Worm (Caenorhabditis elegans) whole organism, midembryonic: ENCODE results near the gene ubc-24.

Source experiments
- T22C8.4 ChIP-seq: fragments of 200-800 bp; sonication (Bioruptor generic); IDR thresholded peaks from 2 replicates; pipeline ENCODE4 v1.3.6; 2022; ENCODE audit warnings: missing genetic modification characterization, missing compliant biosample characterization
- cog-1 ChIP-seq: sonication (generic microtip); optimal IDR thresholded peaks from 2 replicates; lab custom pipeline; 2016; ENCODE audit warnings: missing genetic modification characterization, missing compliant biosample characterization
- flt-1 ChIP-seq: fragments of 200-800 bp; sonication (Bioruptor generic); IDR thresholded peaks from 2 replicates; pipeline ENCODE4 v1.3.6; 2022; ENCODE audit warnings: missing genetic modification characterization, missing compliant biosample characterization
- klf-2 ChIP-seq: fragments of 200-800 bp; sonication (Bioruptor generic); conservative IDR thresholded peaks from 2 replicates; pipeline ENCODE4 v1.3.6; 2022; ENCODE audit warnings: missing genetic modification reagents, missing genetic modification characterization, missing compliant biosample characterization
- med-1 ChIP-seq: sonication (generic microtip); optimal IDR thresholded peaks from 2 replicates; lab custom pipeline; 2017; ENCODE audit warnings: missing genetic modification characterization, mild to moderate bottlenecking, missing compliant biosample characterization, antibody characterized with exemption, missing genetic modification reagents; ENCODE audit not compliant: insufficient read depth
- ref-1 ChIP-seq: fragments of 200-800 bp; sonication (Bioruptor generic); conservative IDR thresholded peaks from 2 replicates; pipeline ENCODE4 v1.3.6; 2022; ENCODE audit warnings: missing genetic modification reagents, missing genetic modification characterization, missing compliant biosample characterization
- tab-1 ChIP-seq: fragments of 200-800 bp; sonication (Bioruptor generic); IDR thresholded peaks from 2 replicates; pipeline ENCODE4 v1.3.6; 2022; ENCODE audit warnings: missing genetic modification characterization, missing compliant biosample characterization
- ztf-23 ChIP-seq: fragments of 200-800 bp; sonication (Bioruptor generic); IDR thresholded peaks from 2 replicates; pipeline ENCODE4 v1.3.6; 2022; ENCODE audit warnings: missing genetic modification reagents, missing genetic modification characterization, missing compliant biosample characterization
- ztf-29 ChIP-seq: fragments of 200-800 bp; sonication (Bioruptor generic); IDR thresholded peaks from 2 replicates; pipeline ENCODE4 v1.3.6; 2022; ENCODE audit warnings: missing genetic modification reagents, missing genetic modification characterization, missing compliant biosample characterization

The ubc-24 gene

DNA sequence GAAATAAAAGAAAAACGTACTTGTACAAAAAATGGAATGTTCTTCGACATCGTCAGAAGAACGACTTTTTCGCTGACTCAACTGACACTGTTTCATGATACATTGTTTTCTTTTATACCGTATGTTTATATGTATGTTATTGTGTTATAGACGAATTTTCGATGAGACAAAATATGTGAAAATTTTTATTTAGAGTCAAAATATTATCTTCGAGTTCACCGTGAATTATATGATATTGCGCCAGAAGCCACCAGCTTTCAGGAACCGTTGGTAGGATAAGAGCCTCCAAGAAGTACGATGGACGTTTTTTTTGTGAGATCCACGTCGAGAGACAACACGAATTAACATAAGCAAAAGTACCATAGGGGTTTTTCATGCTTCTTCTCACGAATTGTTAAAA lies 50.7 kb downstream of the ubc-24 start, which contains the start of gene F22B5.6:
F22B5.6 (minus strand) TSS at position 101 of the 400 bp plus-strand sequence.
- TF ChIP-seq ref-1 = no peak
- TF ChIP-seq T22C8.4 (GFP tag; lab: Robert Waterston, UW) = no peak
- no peak for TF ChIP-seq ztf-23 (GFP tag; lab: Robert Waterston, UW)
- TF ChIP-seq ztf-29 (GFP tag; lab: Robert Waterston, UW) = no peak
- TF ChIP-seq med-1 (GFP tag; lab: Kevin White, UChicago) = no peak
- no peak for TF ChIP-seq flt-1
- no peak for TF ChIP-seq cog-1 (tag; lab: Kevin White, UChicago)
- no peak for TF ChIP-seq tab-1 (GFP tag; lab: Robert Waterston, UW)
- no peak for TF ChIP-seq klf-2 (GFP tag; lab: Robert Waterston, UW)
